Worm (Caenorhabditis elegans): ENCODE results near the gene C54D10.13.

DNA sequence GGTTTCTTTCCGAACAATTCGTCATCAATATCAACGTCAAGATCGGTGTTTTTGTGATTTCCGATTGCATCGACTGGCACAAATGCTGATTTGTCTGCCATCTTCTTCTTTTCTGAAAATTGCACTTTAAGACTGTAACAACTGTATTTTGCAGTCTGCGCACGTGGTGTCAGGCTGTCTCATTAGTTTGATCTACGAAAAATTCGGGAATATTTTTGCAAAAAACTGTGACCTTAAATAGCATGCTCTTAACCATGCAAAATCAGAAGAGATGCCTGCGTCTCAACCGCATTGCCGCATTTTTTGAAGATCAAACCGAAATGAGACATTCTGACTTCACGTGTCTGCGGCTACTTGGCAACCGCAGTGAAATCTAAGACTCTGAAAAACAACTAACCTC lies 30.7 kb downstream of the C54D10.13 start, which contains the start of gene K01D12.7:
- no peak for TF ChIP-seq snpc-4 (GFP tag; optimal IDR thresholded peaks at IDR 0.05)
- no peak for TF ChIP-seq snpc-4 (tag; optimal IDR thresholded peaks at IDR 0.05)
- TF ChIP-seq ceh-58 (GFP tag; IDR thresholded peaks at IDR 0.05) = no peak
- no peak for TF ChIP-seq pha-4 (tag; optimal IDR thresholded peaks at IDR 0.05)
- no peak for TF ChIP-seq Y53G8AR.9 (GFP tag; conservative IDR thresholded peaks at IDR 0.05)
- no peak for TF ChIP-seq nhr-27 (tag; optimal IDR thresholded peaks at IDR 0.05)
- no peak for TF ChIP-seq unc-62 (GFP tag; optimal IDR thresholded peaks at IDR 0.05)
- no peak for TF ChIP-seq atf-7 (tag; optimal IDR thresholded peaks at IDR 0.05)
- TF ChIP-seq B0336.3 (GFP tag; IDR thresholded peaks at IDR 0.05) = no peak
- no peak for TF ChIP-seq sptf-2 (GFP tag; optimal IDR thresholded peaks at IDR 0.05)
